Fruit fly (Drosophila melanogaster): ENCODE data around the gene CG5885.
A peak's percentile ranks its signal among the peaks of the same experiment; 100 is the strongest.

The CG5885 gene

dm6 chr2L:9908468-9908967 lies 9.6 kb downstream of the CG5885 start, which contains the start of gene CG13124 (continued):
- no peak for TF ChIP-seq CG10431 (GFP tag; optimal IDR thresholded peaks at IDR 0.05)
- no peak for TF ChIP-seq Xbp1 (GFP tag; optimal IDR thresholded peaks at IDR 0.05)
- no peak for TF ChIP-seq vnd (GFP tag; IDR thresholded peaks at IDR 0.05; ENCODE audit: partially characterized antibody)
- TF ChIP-seq Ada2b (GFP tag; IDR thresholded peaks at IDR 0.05): no peak
- TF ChIP-seq CG4854 (GFP tag; optimal IDR thresholded peaks at IDR 0.05): no peak
- peak; percentile 34 for TF ChIP-seq Med (GFP tag)
- no peak for TF ChIP-seq Dp (GFP tag; optimal IDR thresholded peaks at IDR 0.05)
- TF ChIP-seq CG17802 (tag; optimal IDR thresholded peaks at IDR 0.05): no peak
- no peak for TF ChIP-seq CTCF (GFP tag; optimal IDR thresholded peaks at IDR 0.05)
- no peak for TF ChIP-seq kah (GFP tag; optimal IDR thresholded peaks at IDR 0.05)
- no peak for TF ChIP-seq Lim3 (GFP tag; IDR thresholded peaks at IDR 0.05)
- TF ChIP-seq pzg (GFP tag; optimal IDR thresholded peaks at IDR 0.05): no peak
- no peak for TF ChIP-seq exex (tag; optimal IDR thresholded peaks at IDR 0.05)
- no peak for TF ChIP-seq Spps (tag; optimal IDR thresholded peaks at IDR 0.05)
- peak; percentile 62 for TF ChIP-seq CG34376 (GFP tag; optimal IDR thresholded peaks at IDR 0.05)
- peak; percentile 61 for TF ChIP-seq nom (GFP tag; optimal IDR thresholded peaks at IDR 0.05)
- TF ChIP-seq CG3726 (GFP tag; IDR thresholded peaks at IDR 0.05): no peak
- no peak for TF ChIP-seq corto (GFP tag; optimal IDR thresholded peaks at IDR 0.05)
- no peak for TF ChIP-seq sima (GFP tag; optimal IDR thresholded peaks at IDR 0.05)
- no peak for TF ChIP-seq CG1792 (GFP tag; optimal IDR thresholded peaks at IDR 0.05)
- TF ChIP-seq CG31388 (GFP tag; optimal IDR thresholded peaks at IDR 0.05): no peak
- TF ChIP-seq zfh2 (GFP tag; optimal IDR thresholded peaks at IDR 0.05): no peak
- no peak for TF ChIP-seq CG16863 (GFP tag; optimal IDR thresholded peaks at IDR 0.05)
- no peak for TF ChIP-seq dmrt11E (tag; optimal IDR thresholded peaks at IDR 0.05)
- peak; percentile 44 for TF ChIP-seq CrebB (tag; optimal IDR thresholded peaks at IDR 0.05)
- no peak for TF ChIP-seq az2 (GFP tag; optimal IDR thresholded peaks at IDR 0.05)
- TF ChIP-seq Hand (GFP tag; optimal IDR thresholded peaks at IDR 0.05): peak; percentile 50
- TF ChIP-seq Hr39 (optimal IDR thresholded peaks at IDR 0.05): no peak
- TF ChIP-seq yki (optimal IDR thresholded peaks at IDR 0.05): no peak
- no peak for TF ChIP-seq trh (GFP tag; optimal IDR thresholded peaks at IDR 0.05)
- no peak for TF ChIP-seq stc (GFP tag; IDR thresholded peaks at IDR 0.05)
- no peak for TF ChIP-seq HmgD (GFP tag; optimal IDR thresholded peaks at IDR 0.05)
- no peak for TF ChIP-seq dm (GFP tag; optimal IDR thresholded peaks at IDR 0.05)
- 0 out of 2 replicates have a peak, but pooled peaks have one; percentile 22 for TF ChIP-seq ap (GFP tag; IDR thresholded peaks at IDR 0.05)
- TF ChIP-seq CG6175 (GFP tag; IDR thresholded peaks at IDR 0.05): no peak
- peak; percentile 44 for TF ChIP-seq CG15269 (tag; optimal IDR thresholded peaks at IDR 0.05)
- TF ChIP-seq ara (GFP tag; IDR thresholded peaks at IDR 0.05): no peak
- no peak for TF ChIP-seq ken (GFP tag; IDR thresholded peaks at IDR 0.05)
- no peak for TF ChIP-seq shn (GFP tag; optimal IDR thresholded peaks at IDR 0.05)
- no peak for TF ChIP-seq knrl (GFP tag; IDR thresholded peaks at IDR 0.05; ENCODE audit: partially characterized antibody)
- no peak for TF ChIP-seq CG16779 (GFP tag; IDR thresholded peaks at IDR 0.05)
- no peak for TF ChIP-seq CG9817 (tag; optimal IDR thresholded peaks at IDR 0.05)
- no peak for TF ChIP-seq CG5180 (GFP tag; optimal IDR thresholded peaks at IDR 0.05)
- TF ChIP-seq BtbVII (GFP tag; optimal IDR thresholded peaks at IDR 0.05): peak; percentile 60
- TF ChIP-seq CG4424 (GFP tag; optimal IDR thresholded peaks at IDR 0.05): no peak
- TF ChIP-seq CG3281 (GFP tag; optimal IDR thresholded peaks at IDR 0.05): peak; percentile 13
- TF ChIP-seq Ssrp (tag; optimal IDR thresholded peaks at IDR 0.05): no peak
- TF ChIP-seq CG12219 (GFP tag; optimal IDR thresholded peaks at IDR 0.05): peak; percentile 36
- no peak for TF ChIP-seq Sry-β (GFP tag; optimal IDR thresholded peaks at IDR 0.05)
- no peak for TF ChIP-seq dimm (GFP tag; IDR thresholded peaks at IDR 0.05)
- no peak for TF ChIP-seq maf-S (GFP tag; optimal IDR thresholded peaks at IDR 0.05)
- 0 out of 2 replicates have a peak, but pooled peaks have one; percentile 8 for TF ChIP-seq tna (GFP tag; IDR thresholded peaks at IDR 0.05; ENCODE audit: partially characterized antibody)
- no peak for TF ChIP-seq Dref (GFP tag; IDR thresholded peaks at IDR 0.05)
